Worm (Caenorhabditis elegans) whole organism, L4 larva: Measurements from ENCODE around the gene nlp-58.
"Not testable (repeated sequence)": the region's sequence is repeated elsewhere in the genome, so short reads cannot be mapped to it uniquely, and the experiment has no call there.

Source experiments
- D1046.2 ChIP-seq: fragments of 200-800 bp; sonication (Bioruptor generic); IDR thresholded peaks from 2 replicates; pipeline ENCODE4 v1.3.6; 2022; ENCODE audit warnings: missing genetic modification characterization, missing compliant biosample characterization
- F37D6.2 ChIP-seq: sonication (generic microtip); optimal IDR thresholded peaks from 2 replicates; lab custom pipeline; 2016; ENCODE audit warnings: mild to moderate bottlenecking, missing genetic modification characterization, missing compliant biosample characterization
- R02D3.7 ChIP-seq: fragments of 150-350 bp; sonication (generic microtip); optimal IDR thresholded peaks from 3 replicates; lab custom pipeline; 2014; ENCODE audit warnings: missing biosample characterization, missing genetic modification characterization
- T20F7.1 ChIP-seq: fragments of 200-800 bp; sonication (Bioruptor generic); optimal IDR thresholded peaks from 2 replicates; lab custom pipeline; 2018; ENCODE audit warnings: mild to moderate bottlenecking, missing genetic modification characterization, missing compliant biosample characterization
- Y48G9A.11 ChIP-seq: fragments of 200-800 bp; sonication (Bioruptor generic); IDR thresholded peaks from 2 replicates; pipeline ENCODE4 v1.3.6; 2022; ENCODE audit warnings: missing genetic modification reagents, missing genetic modification characterization, missing compliant biosample characterization
- ZK337.2 ChIP-seq: fragments of 200-800 bp; sonication (Bioruptor generic); IDR thresholded peaks from 2 replicates; pipeline ENCODE4 v1.3.6; 2022; ENCODE audit warnings: missing genetic modification reagents, missing genetic modification characterization, missing compliant biosample characterization
- ceh-20 ChIP-seq: fragments of 200-800 bp; sonication (Bioruptor generic); IDR thresholded peaks from 2 replicates; pipeline ENCODE4 v1.3.6; 2022; ENCODE audit warnings: missing genetic modification reagents, missing genetic modification characterization, missing compliant biosample characterization
- daf-19 ChIP-seq: fragments of 200-800 bp; sonication (Bioruptor generic); conservative IDR thresholded peaks from 2 replicates; pipeline ENCODE4 v1.3.6; 2022; ENCODE audit warnings: missing genetic modification characterization, missing compliant biosample characterization
- dmd-6 ChIP-seq: fragments of 200-800 bp; sonication (Bioruptor generic); IDR thresholded peaks from 2 replicates; pipeline ENCODE4 v1.3.6; 2022; ENCODE audit warnings: missing genetic modification reagents, missing genetic modification characterization, missing compliant biosample characterization
- dmd-8 ChIP-seq: fragments of 200-800 bp; sonication (Bioruptor generic); IDR thresholded peaks from 2 replicates; pipeline ENCODE4 v1.3.6; 2022; ENCODE audit warnings: missing genetic modification characterization, missing compliant biosample characterization
- dmd-9 ChIP-seq: fragments of 200-800 bp; sonication (Bioruptor generic); IDR thresholded peaks from 2 replicates; pipeline ENCODE4 v1.3.6; 2022; ENCODE audit warnings: missing genetic modification reagents, missing genetic modification characterization, missing compliant biosample characterization
- dpl-1 ChIP-seq: fragments of 150-350 bp; optimal IDR thresholded peaks from 2 replicates; lab custom pipeline; 2014; ENCODE audit warnings: missing biosample characterization, missing genetic modification reagents, missing genetic modification characterization
- dve-1 ChIP-seq: sonication (generic microtip); optimal IDR thresholded peaks from 2 replicates; lab custom pipeline; 2017; ENCODE audit warnings: antibody characterized with exemption, mild to moderate bottlenecking, missing genetic modification characterization, missing compliant biosample characterization; ENCODE audit not compliant: insufficient read depth
- egl-43 ChIP-seq: fragments of 200-800 bp; sonication (Bioruptor generic); IDR thresholded peaks from 2 replicates; pipeline ENCODE4 v1.3.6; 2022; ENCODE audit warnings: missing genetic modification reagents, missing genetic modification characterization, missing compliant biosample characterization
- fkh-10 ChIP-seq: fragments of 150-350 bp; optimal IDR thresholded peaks from 2 replicates; lab custom pipeline; 2014; ENCODE audit warnings: missing biosample characterization, missing genetic modification reagents, missing genetic modification characterization
- hlh-11 ChIP-seq: fragments of 200-800 bp; sonication (Bioruptor generic); optimal IDR thresholded peaks from 2 replicates; lab custom pipeline; 2018; ENCODE audit warnings: mild to moderate bottlenecking, missing genetic modification characterization, missing compliant biosample characterization
- hlh-30 ChIP-seq: sonication (generic microtip); optimal IDR thresholded peaks from 2 replicates; lab custom pipeline; 2017; ENCODE audit warnings: antibody characterized with exemption, mild to moderate bottlenecking, missing genetic modification characterization, missing compliant biosample characterization; ENCODE audit not compliant: insufficient read depth
- hmg-1.1 ChIP-seq: fragments of 200-800 bp; sonication (Bioruptor generic); IDR thresholded peaks from 2 replicates; pipeline ENCODE4 v1.3.6; 2022; ENCODE audit warnings: missing genetic modification reagents, missing genetic modification characterization, missing compliant biosample characterization
- jun-1 ChIP-seq: fragments of 150-350 bp; optimal IDR thresholded peaks from 2 replicates; lab custom pipeline; 2014; ENCODE audit warnings: missing biosample characterization, missing genetic modification reagents, missing genetic modification characterization
- lim-7 ChIP-seq: fragments of 200-800 bp; sonication (Bioruptor generic); IDR thresholded peaks from 2 replicates; pipeline ENCODE4 v1.3.6; 2022; ENCODE audit warnings: missing genetic modification characterization, missing compliant biosample characterization
- lin-1 ChIP-seq: fragments of 200-800 bp; sonication (Bioruptor generic); IDR thresholded peaks from 2 replicates; pipeline ENCODE4 v1.3.6; 2022; ENCODE audit warnings: missing genetic modification reagents, missing genetic modification characterization, missing compliant biosample characterization
- lin-13 ChIP-seq: fragments of 150-350 bp; optimal IDR thresholded peaks from 2 replicates; lab custom pipeline; 2014; ENCODE audit warnings: missing biosample characterization, missing genetic modification reagents, missing genetic modification characterization
- lin-29 ChIP-seq: fragments of 200-800 bp; sonication (Bioruptor generic); IDR thresholded peaks from 2 replicates; pipeline ENCODE4 v1.3.6; 2022; ENCODE audit warnings: missing genetic modification reagents, missing genetic modification characterization, missing compliant biosample characterization
- lin-38 ChIP-seq: fragments of 200-800 bp; sonication (Bioruptor generic); IDR thresholded peaks from 2 replicates; pipeline ENCODE4 v1.3.6; 2022; ENCODE audit warnings: missing genetic modification reagents, missing genetic modification characterization, missing compliant biosample characterization
- lir-3 ChIP-seq: sonication (generic microtip); optimal IDR thresholded peaks from 2 replicates; lab custom pipeline; 2016; ENCODE audit warnings: mild to moderate bottlenecking, missing genetic modification characterization, missing compliant biosample characterization
- lsy-2 ChIP-seq, 2 experiments: fragments of 150-350 bp in 1 of 2; sonication (generic microtip) in 1 of 2; optimal IDR thresholded peaks; 2 replicates each; lab custom pipeline; 2014 to 2017; ENCODE audit warnings: missing biosample characterization in 2 of 2, missing genetic modification characterization in 2 of 2
- madf-9 ChIP-seq: fragments of 200-800 bp; sonication (Bioruptor generic); conservative IDR thresholded peaks from 2 replicates; pipeline ENCODE4 v1.3.6; 2022; ENCODE audit warnings: missing genetic modification reagents, missing genetic modification characterization, missing compliant biosample characterization
- mdt-29 ChIP-seq: fragments of 200-800 bp; sonication (Bioruptor generic); IDR thresholded peaks from 2 replicates; pipeline ENCODE4 v1.3.6; 2022; ENCODE audit warnings: missing genetic modification reagents, missing genetic modification characterization, missing compliant biosample characterization
- mep-1 ChIP-seq: fragments of 150-350 bp; sonication (generic microtip); optimal IDR thresholded peaks from 3 replicates; lab custom pipeline; 2014; ENCODE audit warnings: missing biosample characterization, missing genetic modification characterization
- mes-2 ChIP-seq: sonication (generic microtip); optimal IDR thresholded peaks from 2 replicates; lab custom pipeline; 2016; ENCODE audit warnings: missing genotype, mild to moderate bottlenecking, missing genetic modification characterization, missing compliant biosample characterization; ENCODE audit not compliant: poor library complexity, severe bottlenecking
- mxl-3 ChIP-seq: fragments of 200-800 bp; sonication (Bioruptor generic); optimal IDR thresholded peaks from 2 replicates; lab custom pipeline; 2018; ENCODE audit warnings: mild to moderate bottlenecking, missing genetic modification characterization, missing compliant biosample characterization
- nhr-41 ChIP-seq: fragments of 200-800 bp; sonication (Bioruptor generic); IDR thresholded peaks from 2 replicates; pipeline ENCODE4 v1.3.6; 2022; ENCODE audit warnings: missing genetic modification reagents, missing genetic modification characterization, missing compliant biosample characterization
- nhr-48 ChIP-seq: sonication (generic microtip); optimal IDR thresholded peaks from 2 replicates; lab custom pipeline; 2016; ENCODE audit warnings: mild to moderate bottlenecking, missing genetic modification characterization, missing compliant biosample characterization
- pha-4 ChIP-seq, 2 experiments: fragments of 150-350 bp in 1 of 2; fragments of 200-800 bp in 1 of 2; sonication (Bioruptor generic) in 1 of 2; IDR thresholded peaks in 1 of 2; optimal IDR thresholded peaks in 1 of 2; 2 replicates each; pipeline versions ENCODE4 v1.3.6 to Lab custom; 2014 to 2022; ENCODE audit warnings: missing genetic modification characterization in 2 of 2, missing genetic modification reagents in 2 of 2, missing biosample characterization in 1 of 2, missing compliant biosample characterization in 1 of 2
- php-3 ChIP-seq: fragments of 200-800 bp; sonication (Bioruptor generic); IDR thresholded peaks from 2 replicates; pipeline ENCODE4 v1.3.6; 2022; ENCODE audit warnings: missing genetic modification reagents, missing genetic modification characterization, missing compliant biosample characterization
- pqm-1 ChIP-seq: sonication (generic microtip); optimal IDR thresholded peaks from 2 replicates; lab custom pipeline; 2017; ENCODE audit warnings: missing biosample characterization, missing genetic modification characterization
- set-16 ChIP-seq: fragments of 200-800 bp; sonication (Bioruptor generic); IDR thresholded peaks from 2 replicates; pipeline ENCODE4 v1.3.6; 2022; ENCODE audit warnings: missing genetic modification reagents, missing genetic modification characterization, missing compliant biosample characterization
- spr-1 ChIP-seq: sonication (generic microtip); optimal IDR thresholded peaks from 2 replicates; lab custom pipeline; 2016; ENCODE audit warnings: mild to moderate bottlenecking, missing genetic modification characterization, missing compliant biosample characterization
- tra-1 ChIP-seq: fragments of 200-800 bp; sonication (Bioruptor generic); IDR thresholded peaks from 2 replicates; pipeline ENCODE4 v1.3.6; 2022; ENCODE audit warnings: missing genetic modification reagents, missing genetic modification characterization, missing compliant biosample characterization
- unc-130 ChIP-seq: sonication (generic microtip); optimal IDR thresholded peaks from 2 replicates; lab custom pipeline; 2016; ENCODE audit warnings: missing genetic modification reagents, missing genetic modification characterization, missing compliant biosample characterization
- unc-62 ChIP-seq, 3 experiments: fragments of 150-350 bp in 1 of 3; sonication (generic microtip); optimal IDR thresholded peaks in 2 of 3; peaks in 1 of 3; 1 replicate in 1 of 3; 2 replicates in 2 of 3; lab custom pipeline; 2014 to 2017; ENCODE audit warnings: missing biosample characterization in 3 of 3, missing genetic modification characterization in 3 of 3, missing genetic modification reagents in 3 of 3, missing genotype in 1 of 3
- vab-7 ChIP-seq: fragments of 200-800 bp; sonication (Bioruptor generic); IDR thresholded peaks from 2 replicates; pipeline ENCODE4 v1.3.6; 2022; ENCODE audit warnings: missing genetic modification reagents, missing genetic modification characterization, missing compliant biosample characterization
- zfp-2 ChIP-seq: sonication (generic microtip); optimal IDR thresholded peaks from 2 replicates; lab custom pipeline; 2016; ENCODE audit warnings: mild to moderate bottlenecking, missing genetic modification characterization, missing compliant biosample characterization
- zfp-3 ChIP-seq: fragments of 200-800 bp; sonication (Bioruptor generic); conservative IDR thresholded peaks from 2 replicates; pipeline ENCODE4 v1.3.6; 2022; ENCODE audit warnings: missing genetic modification reagents, missing genetic modification characterization, missing compliant biosample characterization
- ztf-7 ChIP-seq: fragments of 150-350 bp; optimal IDR thresholded peaks from 2 replicates; lab custom pipeline; 2014; ENCODE audit warnings: missing biosample characterization, missing genetic modification characterization

Gene nlp-58

ce11 chrV:9982568-9982967 lies 33.8 kb upstream of the nlp-58 start, which contains the start of gene C27H6.9:
C27H6.9 (plus strand) TSS chrV:9982868.
- TF ChIP-seq daf-19 (no peak), ZK337.2 (GFP tag; lab: Robert Waterston, UW) (no peak), fkh-10 (no peak), madf-9 (GFP tag; lab: Robert Waterston, UW) (no peak), nhr-41 (GFP tag; lab: Robert Waterston, UW) (no peak), pqm-1 (no peak), dmd-6 (GFP tag; lab: Robert Waterston, UW) (no peak), R02D3.7 (tag; lab: Kevin White, UChicago) (no peak), mxl-3 (GFP tag; lab: Kevin White, UChicago) (no peak), lin-29 (GFP tag; lab: Robert Waterston, UW) (no peak), lir-3 (tag; lab: Kevin White, UChicago) (no peak)

- peak; percentile 59 for TF ChIP-seq nhr-48 (tag; lab: Kevin White, UChicago)
- TF ChIP-seq Y48G9A.11 = 0 out of 2 replicates have a peak, but pooled peaks have one; percentile 32
- peak; percentile 72; the same call in 1 of the 2 replicates for TF ChIP-seq zfp-3 (GFP tag; lab: Robert Waterston, UW)
- peak; percentile 67 for TF ChIP-seq unc-130
- peak in 1 of 2 experiments; percentile 48 for TF ChIP-seq unc-62 (GFP tag; optimal IDR thresholded peaks at IDR 0.05 in 1 of 2; lab: Kevin White, UChicago)
- not testable (repeated sequence) for TF ChIP-seq unc-62, pha-4 (tag; optimal IDR thresholded peaks at IDR 0.05; lab: Kevin White, UChicago)
- TF ChIP-seq F37D6.2 (tag; lab: Kevin White, UChicago) = peak; percentile 36
- peak; percentile 81 for TF ChIP-seq ceh-20 (GFP tag; lab: Robert Waterston, UW)
- peak; percentile 67 for TF ChIP-seq hlh-11 (tag; lab: Kevin White, UChicago)
- TF ChIP-seq lim-7 = 0 out of 2 replicates have a peak, but pooled peaks have one; percentile 29
- TF ChIP-seq hlh-30 (tag; lab: Kevin White, UChicago) = peak; percentile 63
- peak; percentile 88 for TF ChIP-seq dve-1 (tag; lab: Kevin White, UChicago)
- TF ChIP-seq jun-1 (tag; lab: Kevin White, UChicago) = peak; percentile 15
- peak; percentile 65; the same call in 1 of the 2 replicates for TF ChIP-seq php-3 (GFP tag; lab: Robert Waterston, UW)
- TF ChIP-seq vab-7 (GFP tag; lab: Robert Waterston, UW) = peak; percentile 77
- TF ChIP-seq zfp-2 (tag; lab: Kevin White, UChicago) = peak; percentile 37
- TF ChIP-seq spr-1 = peak; percentile 56
- TF ChIP-seq T20F7.1 (GFP tag; lab: Kevin White, UChicago) = peak; percentile 66
- TF ChIP-seq lsy-2 (tag; optimal IDR thresholded peaks at IDR 0.05; lab: Kevin White, UChicago) = peak in 1 of 2 experiments; percentile 73
- peak; percentile 73 for TF ChIP-seq lin-13
- TF ChIP-seq ztf-7 (tag; lab: Kevin White, UChicago) = peak; percentile 35
- peak; percentile 90 for TF ChIP-seq pha-4 (GFP tag; IDR thresholded peaks at IDR 0.05; lab: Robert Waterston, UW)
- TF ChIP-seq D1046.2 (GFP tag; lab: Robert Waterston, UW) = 0 out of 2 replicates have a peak, but pooled peaks have one; percentile 27
- TF ChIP-seq dpl-1 (GFP tag; lab: Kevin White, UChicago) = peak; percentile 63
- TF ChIP-seq lin-1 (GFP tag; lab: Robert Waterston, UW) = peak; percentile 57; the same call in 1 of the 2 replicates
- TF ChIP-seq dmd-6 (GFP tag; lab: Robert Waterston, UW) = peak; percentile 76
- TF ChIP-seq egl-43 (GFP tag; lab: Robert Waterston, UW) = peak; percentile 78
- peak; percentile 93 for TF ChIP-seq hmg-1.1 (GFP tag; lab: Robert Waterston, UW)
- peak; percentile 82 for TF ChIP-seq tra-1
- TF ChIP-seq mdt-29 = peak; percentile 64; the same call in 1 of the 2 replicates
- peak; percentile 73 for TF ChIP-seq dmd-9 (GFP tag; lab: Robert Waterston, UW)
- TF ChIP-seq mep-1 (tag; lab: Kevin White, UChicago) = peak; percentile 88
- TF ChIP-seq dmd-8 (GFP tag; lab: Robert Waterston, UW) = peak; percentile 57; the same call in 1 of the 2 replicates
- peak; percentile 75 for TF ChIP-seq mes-2
- TF ChIP-seq set-16 (GFP tag; lab: Robert Waterston, UW) = peak; percentile 51; the same call in 1 of the 2 replicates
- TF ChIP-seq lin-38 (GFP tag; lab: Robert Waterston, UW) = peak; percentile 91
Measured at ce11 chrV:9980731-9981483, 32.2 kb upstream of the nlp-58 start, which contains the start of the genes ruvb-1 and tofu-1. ruvb-1 (minus strand) TSS chrV:9980802. tofu-1 (plus strand) TSS chrV:9981147.
